Fruit fly (Drosophila melanogaster) whole organism, embryonic: ENCODE measurements around the gene Pk34A.

Experiments used
- Ada2b ChIP-seq: fragments of 200-800 bp; sonication (Bioruptor generic); IDR thresholded peaks from 2 replicates; pipeline ENCODE4 v1.3.6; 2022; ENCODE audit warnings: missing biosample characterization, missing genetic modification characterization
- Atf6 ChIP-seq: fragments of 200-800 bp; sonication (Bioruptor generic); IDR thresholded peaks from 2 replicates; pipeline ENCODE4 v1.3.6; 2022; ENCODE audit warnings: missing biosample characterization, missing genetic modification characterization
- CG10147 ChIP-seq: fragments of 200-800 bp; sonication (Bioruptor generic); optimal IDR thresholded peaks from 2 replicates; lab custom pipeline; 2019; ENCODE audit warnings: missing biosample characterization, mild to moderate bottlenecking, missing genetic modification characterization, moderate library complexity
- CG1024 ChIP-seq: fragments of 200-800 bp; sonication (Bioruptor generic); IDR thresholded peaks from 2 replicates; pipeline ENCODE4 v1.3.6; 2022; ENCODE audit warnings: missing biosample characterization, missing genetic modification characterization
- CG11504 ChIP-seq: fragments of 200-800 bp; sonication (Bioruptor generic); optimal IDR thresholded peaks from 3 replicates; lab custom pipeline; 2019; ENCODE audit warnings: missing biosample characterization, mild to moderate bottlenecking, missing genetic modification characterization, moderate library complexity
- CG11695 ChIP-seq: fragments of 200-800 bp; sonication (Bioruptor generic); IDR thresholded peaks from 3 replicates; pipeline ENCODE4 v1.3.6; 2022; ENCODE audit warnings: missing biosample characterization, missing genetic modification characterization
- CG12659 ChIP-seq: fragments of 200-800 bp; sonication (Bioruptor generic); optimal IDR thresholded peaks from 3 replicates; lab custom pipeline; 2017; ENCODE audit warnings: mild to moderate bottlenecking, missing biosample characterization, missing genetic modification reagents, missing genetic modification characterization
- CG14965 ChIP-seq: fragments of 200-800 bp; sonication (Bioruptor generic); optimal IDR thresholded peaks from 2 replicates; lab custom pipeline; 2016; ENCODE audit warnings: missing biosample characterization, missing genetic modification characterization, borderline replicate concordance
- CG15269 ChIP-seq: fragments of 200-800 bp; sonication (Bioruptor generic); optimal IDR thresholded peaks from 2 replicates; lab custom pipeline; 2018; ENCODE audit warnings: missing biosample characterization, mild to moderate bottlenecking, missing genetic modification characterization, moderate library complexity
- CG17361 ChIP-seq: fragments of 200-800 bp; sonication (Bioruptor generic); IDR thresholded peaks from 3 replicates; pipeline ENCODE4 v1.3.6; 2022; ENCODE audit warnings: missing biosample characterization, missing genetic modification characterization
- CG17385 ChIP-seq: fragments of 200-800 bp; sonication (Bioruptor generic); optimal IDR thresholded peaks from 3 replicates; lab custom pipeline; 2018; ENCODE audit warnings: missing biosample characterization, mild to moderate bottlenecking, missing genetic modification characterization
- CG18262 ChIP-seq: fragments of 200-800 bp; optimal IDR thresholded peaks from 3 replicates; lab custom pipeline; 2019; ENCODE audit warnings: missing biosample characterization, mild to moderate bottlenecking, missing genetic modification characterization, moderate library complexity
- CG18599 ChIP-seq: fragments of 200-800 bp; sonication (Bioruptor generic); optimal IDR thresholded peaks from 3 replicates; lab custom pipeline; 2017; ENCODE audit warnings: missing biosample characterization, missing genetic modification characterization, mild to moderate bottlenecking, moderate library complexity, missing genetic modification reagents
- CG2116 ChIP-seq: fragments of 200-800 bp; sonication (Bioruptor generic); optimal IDR thresholded peaks from 3 replicates; lab custom pipeline; 2018; ENCODE audit warnings: missing biosample characterization, mild to moderate bottlenecking, missing genetic modification characterization
- CG2120 ChIP-seq: fragments of 200-800 bp; sonication (Bioruptor generic); optimal IDR thresholded peaks from 3 replicates; lab custom pipeline; 2016; ENCODE audit warnings: missing biosample characterization, missing genetic modification characterization
- CG2678 ChIP-seq: fragments of 200-800 bp; sonication (Bioruptor generic); optimal IDR thresholded peaks from 3 replicates; lab custom pipeline; 2019; ENCODE audit warnings: missing biosample characterization, mild to moderate bottlenecking, missing genetic modification characterization, moderate library complexity
- CG2712 ChIP-seq: fragments of 200-800 bp; optimal IDR thresholded peaks from 3 replicates; lab custom pipeline; 2019; ENCODE audit warnings: missing biosample characterization, mild to moderate bottlenecking, missing genetic modification characterization, moderate library complexity
- CG2889 ChIP-seq: fragments of 200-800 bp; sonication (Bioruptor generic); IDR thresholded peaks from 3 replicates; pipeline ENCODE4 v1.3.6; 2022; ENCODE audit warnings: missing biosample characterization, missing genetic modification characterization
- CG4617 ChIP-seq: fragments of 200-800 bp; sonication (Bioruptor generic); optimal IDR thresholded peaks from 3 replicates; lab custom pipeline; 2016; ENCODE audit warnings: missing biosample characterization, missing genetic modification characterization, borderline replicate concordance
- CG4707 ChIP-seq: fragments of 200-800 bp; sonication (Bioruptor generic); optimal IDR thresholded peaks from 2 replicates; lab custom pipeline; 2018; ENCODE audit warnings: missing biosample characterization, mild to moderate bottlenecking, missing genetic modification characterization, moderate library complexity
- CG6765 ChIP-seq: fragments of 200-800 bp; sonication (Bioruptor generic); optimal IDR thresholded peaks from 3 replicates; lab custom pipeline; 2017; ENCODE audit warnings: missing biosample characterization, mild to moderate bottlenecking, missing genetic modification characterization
- CG8290 ChIP-seq, 3 experiments: fragments of 200-800 bp; sonication (Bioruptor generic); optimal IDR thresholded peaks; 2 replicates each; lab custom pipeline; 2016 to 2019; ENCODE audit warnings: missing biosample characterization in 3 of 3, missing genetic modification characterization in 3 of 3, mild to moderate bottlenecking in 2 of 3, moderate library complexity in 1 of 3
- D19B ChIP-seq: fragments of 200-800 bp; sonication (Bioruptor generic); optimal IDR thresholded peaks from 2 replicates; lab custom pipeline; 2017; ENCODE audit warnings: missing biosample characterization, mild to moderate bottlenecking, missing genetic modification characterization
- Drgx ChIP-seq: fragments of 200-800 bp; sonication (Bioruptor generic); IDR thresholded peaks from 2 replicates; pipeline ENCODE4 v1.3.6; 2022; ENCODE audit warnings: missing biosample characterization, missing genetic modification characterization
- Fer3 ChIP-seq: fragments of 200-800 bp; sonication (Bioruptor generic); optimal IDR thresholded peaks from 2 replicates; lab custom pipeline; 2018; ENCODE audit warnings: missing biosample characterization, mild to moderate bottlenecking, missing genetic modification characterization, moderate library complexity
- HLH4C ChIP-seq: fragments of 200-800 bp; sonication (Bioruptor generic); IDR thresholded peaks from 3 replicates; pipeline ENCODE4 v1.3.6; 2022; ENCODE audit warnings: missing biosample characterization, missing genetic modification characterization; ENCODE audit not compliant: partially characterized antibody
- HmgZ ChIP-seq: fragments of 200-800 bp; sonication (Bioruptor generic); optimal IDR thresholded peaks from 2 replicates; lab custom pipeline; 2018; ENCODE audit warnings: missing biosample characterization, mild to moderate bottlenecking, missing genetic modification characterization
- Hmr ChIP-seq: fragments of 200-800 bp; sonication (Bioruptor generic); optimal IDR thresholded peaks from 3 replicates; lab custom pipeline; 2017; ENCODE audit warnings: mild to moderate bottlenecking, missing biosample characterization, missing genetic modification reagents, missing genetic modification characterization
- Hr51 ChIP-seq, 2 experiments: fragments of 200-800 bp; sonication (Bioruptor generic); optimal IDR thresholded peaks; 2 replicates in 1 of 2; 3 replicates in 1 of 2; lab custom pipeline; 2016 to 2018; ENCODE audit warnings: missing biosample characterization in 2 of 2, missing genetic modification characterization in 2 of 2, mild to moderate bottlenecking in 1 of 2, moderate library complexity in 1 of 2
- Oaz ChIP-seq: fragments of 200-800 bp; sonication (Bioruptor generic); IDR thresholded peaks from 2 replicates; pipeline ENCODE4 v1.3.6; 2022; ENCODE audit warnings: missing biosample characterization, missing genetic modification characterization
- al ChIP-seq: fragments of 200-800 bp; sonication (Bioruptor generic); IDR thresholded peaks from 2 replicates; pipeline ENCODE4 v1.3.6; 2022; ENCODE audit warnings: missing biosample characterization, missing genetic modification characterization
- amos ChIP-seq: fragments of 200-800 bp; sonication (Bioruptor generic); IDR thresholded peaks from 2 replicates; pipeline ENCODE4 v1.3.6; 2022; ENCODE audit warnings: missing biosample characterization, missing genetic modification characterization; ENCODE audit not compliant: partially characterized antibody
- dmrt99B ChIP-seq: fragments of 200-800 bp; sonication (Bioruptor generic); optimal IDR thresholded peaks from 2 replicates; lab custom pipeline; 2018; ENCODE audit warnings: missing biosample characterization, mild to moderate bottlenecking, missing genetic modification characterization, moderate library complexity
- dysf ChIP-seq: fragments of 200-800 bp; sonication (Bioruptor generic); IDR thresholded peaks from 3 replicates; pipeline ENCODE4 v1.3.6; 2022; ENCODE audit warnings: missing biosample characterization, missing genetic modification characterization
- exex ChIP-seq: fragments of 200-800 bp; sonication (Bioruptor generic); optimal IDR thresholded peaks from 4 replicates; lab custom pipeline; 2018; ENCODE audit warnings: missing biosample characterization, mild to moderate bottlenecking, missing genetic modification characterization, moderate library complexity
- fd3F ChIP-seq: fragments of 200-800 bp; sonication (Bioruptor generic); optimal IDR thresholded peaks from 2 replicates; lab custom pipeline; 2018; ENCODE audit warnings: missing biosample characterization, mild to moderate bottlenecking, missing genetic modification characterization, moderate library complexity
- grau ChIP-seq: fragments of 200-800 bp; optimal IDR thresholded peaks from 3 replicates; lab custom pipeline; 2019; ENCODE audit warnings: missing biosample characterization, mild to moderate bottlenecking, missing genetic modification characterization, moderate library complexity
- klu ChIP-seq: fragments of 200-800 bp; sonication (Bioruptor generic); IDR thresholded peaks from 2 replicates; pipeline ENCODE4 v1.3.6; 2022; ENCODE audit warnings: missing biosample characterization, missing genetic modification characterization
- lab ChIP-seq: fragments of 200-800 bp; sonication (Bioruptor generic); optimal IDR thresholded peaks from 3 replicates; lab custom pipeline; 2017; ENCODE audit warnings: missing biosample characterization, missing genetic modification characterization, mild to moderate bottlenecking, moderate library complexity, missing genetic modification reagents
- lmd ChIP-seq: fragments of 200-800 bp; sonication (Bioruptor generic); IDR thresholded peaks from 2 replicates; pipeline ENCODE4 v1.3.6; 2022; ENCODE audit warnings: missing biosample characterization, missing genetic modification characterization
- pnt ChIP-seq: fragments of 200-800 bp; sonication (Bioruptor generic); optimal IDR thresholded peaks from 3 replicates; lab custom pipeline; 2016; ENCODE audit warnings: missing biosample characterization, missing genetic modification characterization
- row ChIP-seq: fragments of 200-800 bp; sonication (Bioruptor generic); IDR thresholded peaks from 3 replicates; pipeline ENCODE4 v1.3.6; 2022; ENCODE audit warnings: missing biosample characterization, missing genetic modification characterization
- sim ChIP-seq: fragments of 200-800 bp; sonication (Bioruptor generic); IDR thresholded peaks from 2 replicates; pipeline ENCODE4 v1.3.6; 2022; ENCODE audit warnings: missing biosample characterization, missing genetic modification characterization
- slou ChIP-seq: fragments of 200-800 bp; sonication (Bioruptor generic); optimal IDR thresholded peaks from 3 replicates; lab custom pipeline; 2016; ENCODE audit warnings: missing biosample characterization, missing genetic modification characterization
- tgo ChIP-seq: fragments of 200-800 bp; sonication (Bioruptor generic); IDR thresholded peaks from 3 replicates; pipeline ENCODE4 v1.3.6; 2022; ENCODE audit warnings: missing biosample characterization, missing genetic modification characterization
- tll ChIP-seq, 2 experiments: fragments of 200-800 bp in 1 of 2; fragments of >200 bp in 1 of 2; sonication (Bioruptor generic) in 1 of 2; optimal IDR thresholded peaks; 2 replicates each; lab custom pipeline; 2017 to 2019; ENCODE audit warnings: missing biosample characterization in 2 of 2, missing genetic modification characterization in 2 of 2, mild to moderate bottlenecking in 1 of 2, moderate library complexity in 1 of 2
- ttk ChIP-seq: fragments of 200-800 bp; sonication (Bioruptor generic); IDR thresholded peaks from 2 replicates; pipeline ENCODE4 v2.1.2; 2022; ENCODE audit warnings: missing biosample characterization, missing genetic modification characterization
- vfl ChIP-seq: fragments of 200-800 bp; sonication (Bioruptor generic); optimal IDR thresholded peaks from 2 replicates; lab custom pipeline; 2016; ENCODE audit warnings: missing biosample characterization, missing genetic modification characterization

Gene Pk34A

DNA sequence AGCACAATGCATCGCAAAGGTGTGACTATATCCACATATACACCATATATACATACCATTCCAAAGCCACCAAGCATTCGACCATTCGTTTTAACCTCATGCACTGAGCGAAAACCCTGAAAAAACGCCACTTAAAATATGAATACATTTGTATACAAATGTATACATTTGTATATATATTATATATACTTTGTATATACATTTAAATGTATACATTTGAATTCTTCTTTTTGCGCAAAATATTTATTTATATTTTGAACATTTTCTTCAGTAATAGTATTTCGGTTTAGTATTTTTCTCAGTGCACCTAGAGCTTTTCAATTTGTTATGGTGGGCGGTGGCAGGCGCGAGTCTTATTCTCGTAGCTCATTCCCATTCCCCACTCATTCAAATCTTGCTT, 2.3 kb upstream of the Pk34A start (continued):
- TF ChIP-seq grau (tag; lab: Kevin White, UChicago) (peak; percentile 33), CG15269 (tag; lab: Kevin White, UChicago) (peak; percentile 63), CG2116 (no peak), Hmr (GFP tag; lab: Kevin White, UChicago) (peak; percentile 2), CG4617 (GFP tag; lab: Kevin White, UChicago) (no peak), CG4707 (GFP tag; lab: Kevin White, UChicago) (no peak), Fer3 (peak; percentile 11), klu (GFP tag; lab: Robert Waterston, UW) (no peak), Atf6 (GFP tag; lab: Robert Waterston, UW) (0 out of 2 replicates have a peak, but pooled peaks have one; percentile 38), dmrt99B (peak; percentile 33), CG2889 (GFP tag; lab: Robert Waterston, UW) (no peak), CG6765 (GFP tag; lab: Kevin White, UChicago) (no peak), CG14965 (GFP tag; lab: Kevin White, UChicago) (no peak), dysf (GFP tag; lab: Robert Waterston, UW) (peak; percentile 58; the same call in 1 of the 3 replicates), lab (GFP tag; lab: Kevin White, UChicago) (peak; percentile 51), CG10147 (GFP tag; lab: Kevin White, UChicago) (peak; percentile 4), row (peak; percentile 44; the same call in 1 of the 3 replicates), Drgx (GFP tag; lab: Robert Waterston, UW) (peak; percentile 49; the same call in 1 of the 2 replicates), Hr51 (GFP tag; optimal IDR thresholded peaks at IDR 0.05; lab: Kevin White, UChicago) (peak in 1 of 2 experiments; percentile 41), CG18599 (GFP tag; lab: Kevin White, UChicago) (peak; percentile 15), lmd (GFP tag; lab: Robert Waterston, UW) (peak; percentile 22; the same call in 1 of the 2 replicates), HLH4C (GFP tag; lab: Robert Waterston, UW) (no peak), fd3F (GFP tag; lab: Kevin White, UChicago) (no peak), HmgZ (tag; lab: Kevin White, UChicago) (no peak), exex (tag; lab: Kevin White, UChicago) (no peak), CG2678 (peak; percentile 52), CG11504 (tag; lab: Kevin White, UChicago) (peak; percentile 61), amos (GFP tag; lab: Robert Waterston, UW) (no peak), pnt (GFP tag; lab: Kevin White, UChicago) (no peak), ttk (GFP tag; lab: Robert Waterston, UW) (no peak), Oaz (GFP tag; lab: Robert Waterston, UW) (0 out of 2 replicates have a peak, but pooled peaks have one; percentile 29), tgo (GFP tag; lab: Robert Waterston, UW) (peak; percentile 53; the same call in 2 of the 3 replicates), CG2712 (tag; lab: Kevin White, UChicago) (peak; percentile 41), CG18262 (tag; lab: Kevin White, UChicago) (no peak), CG17385 (GFP tag; lab: Kevin White, UChicago) (peak; percentile 7), Ada2b (GFP tag; lab: Robert Waterston, UW) (0 out of 2 replicates have a peak, but pooled peaks have one; percentile 9), sim (GFP tag; lab: Robert Waterston, UW) (no peak), D19B (GFP tag; lab: Kevin White, UChicago) (no peak), CG12659 (GFP tag; lab: Kevin White, UChicago) (peak; percentile 12), CG17361 (0 out of 3 replicates have a peak, but pooled peaks have one; percentile 37), CG1024 (GFP tag; lab: Robert Waterston, UW) (no peak), tll (GFP tag; optimal IDR thresholded peaks at IDR 0.05; lab: Kevin White, UChicago) (no peak), al (GFP tag; lab: Robert Waterston, UW) (0 out of 2 replicates have a peak, but pooled peaks have one; percentile 18), slou (GFP tag; lab: Kevin White, UChicago) (no peak), CG2120 (GFP tag; lab: Kevin White, UChicago) (no peak), CG8290 (GFP tag; optimal IDR thresholded peaks at IDR 0.05; lab: Kevin White, UChicago) (no peak), CG8290 (tag; optimal IDR thresholded peaks at IDR 0.05; lab: Kevin White, UChicago) (no peak), CG11695 (GFP tag; lab: Robert Waterston, UW) (peak; percentile 61; the same call in 2 of the 3 replicates), vfl (no peak)
